Fruit fly (Drosophila melanogaster): ENCODE measurements around the gene AlaRS-m.

Gene AlaRS-m

dm6 chr3L:5186807-5187571 lies 41.1 kb downstream of the AlaRS-m start (continued):
- peak; percentile 77 for TF ChIP-seq cyc (GFP tag; optimal IDR thresholded peaks at IDR 0.05)
- peak; percentile 86 for TF ChIP-seq Hr39 (GFP tag; optimal IDR thresholded peaks at IDR 0.05)
- peak; percentile 85 for TF ChIP-seq Met (GFP tag; optimal IDR thresholded peaks at IDR 0.05)
- TF ChIP-seq fkh (GFP tag; optimal IDR thresholded peaks at IDR 0.05), result peak; percentile 79
- TF ChIP-seq CG11902 (GFP tag; optimal IDR thresholded peaks at IDR 0.05), result peak; percentile 62
- peak; percentile 84 for TF ChIP-seq spab (GFP tag; optimal IDR thresholded peaks at IDR 0.05)
- peak; percentile 95 for TF ChIP-seq CG32006 (GFP tag; optimal IDR thresholded peaks at IDR 0.05)
- peak; percentile 89 for TF ChIP-seq achi (GFP tag; optimal IDR thresholded peaks at IDR 0.05)
- TF ChIP-seq fd85E (GFP tag; optimal IDR thresholded peaks at IDR 0.05), result peak; percentile 72
- no peak for TF ChIP-seq Blimp-1 (GFP tag; optimal IDR thresholded peaks at IDR 0.05)
- peak; percentile 92 for TF ChIP-seq svp (GFP tag)
- TF ChIP-seq Sox15 (GFP tag; optimal IDR thresholded peaks at IDR 0.05), result peak; percentile 75
- peak; percentile 96 for TF ChIP-seq eg (GFP tag; IDR thresholded peaks at IDR 0.05)
- peak; percentile 94 for TF ChIP-seq CG6163 (GFP tag; IDR thresholded peaks at IDR 0.05)
- peak; percentile 95 for TF ChIP-seq CG8119 (GFP tag; IDR thresholded peaks at IDR 0.05)
- TF ChIP-seq CG9139 (GFP tag; optimal IDR thresholded peaks at IDR 0.05), result peak; percentile 68

dm6 chr3L:5187572-5187934 lies 41.7 kb downstream of the AlaRS-m start:
- peak; percentile 61 for TF ChIP-seq Gug (GFP tag; IDR thresholded peaks at IDR 0.05)
- TF ChIP-seq CG6276 (GFP tag; optimal IDR thresholded peaks at IDR 0.05), result peak; percentile 35
- TF ChIP-seq salr (GFP tag; optimal IDR thresholded peaks at IDR 0.05), result peak in 1 of 2 experiments; percentile 6
- TF ChIP-seq CG34406 (GFP tag; optimal IDR thresholded peaks at IDR 0.05), result peak; percentile 29
- TF ChIP-seq CG3919 (GFP tag; optimal IDR thresholded peaks at IDR 0.05), result peak; percentile 47
- no peak for TF ChIP-seq dac (GFP tag; optimal IDR thresholded peaks at IDR 0.05)
- TF ChIP-seq fkh (GFP tag; optimal IDR thresholded peaks at IDR 0.05), result no peak
- TF ChIP-seq CG10631 (GFP tag; optimal IDR thresholded peaks at IDR 0.05), result peak; percentile 41
- TF ChIP-seq Ets21C (GFP tag; optimal IDR thresholded peaks at IDR 0.05), result no peak
- peak; percentile 86 for TF ChIP-seq eg (GFP tag; IDR thresholded peaks at IDR 0.05)
- peak; percentile 8 for TF ChIP-seq CG11762 (GFP tag; optimal IDR thresholded peaks at IDR 0.05; ENCODE audit: insufficient read depth)
- peak; percentile 37; the same call in 1 of the 2 replicates for TF ChIP-seq CG11294 (GFP tag; IDR thresholded peaks at IDR 0.05)
- TF ChIP-seq Eip75B (GFP tag; optimal IDR thresholded peaks at IDR 0.05), result no peak
- no peak for TF ChIP-seq CG4318 (GFP tag; optimal IDR thresholded peaks at IDR 0.05)
- peak; percentile 15 for TF ChIP-seq Smox (GFP tag; optimal IDR thresholded peaks at IDR 0.05)
- TF ChIP-seq Hr4 (GFP tag; optimal IDR thresholded peaks at IDR 0.05), result peak; percentile 60
- peak; percentile 32 for TF ChIP-seq CG10669 (GFP tag; optimal IDR thresholded peaks at IDR 0.05)
- TF ChIP-seq Ets96B (tag; optimal IDR thresholded peaks at IDR 0.05), result peak; percentile 65
- TF ChIP-seq CG8119 (GFP tag; IDR thresholded peaks at IDR 0.05), result peak; percentile 67
- no peak for TF ChIP-seq esn (GFP tag; optimal IDR thresholded peaks at IDR 0.05)
- no peak for TF ChIP-seq CG9139 (GFP tag; optimal IDR thresholded peaks at IDR 0.05)
- no peak for TF ChIP-seq Lpt (GFP tag; optimal IDR thresholded peaks at IDR 0.05)
- no peak for TF ChIP-seq Blimp-1 (GFP tag; optimal IDR thresholded peaks at IDR 0.05)
- TF ChIP-seq cyc (GFP tag; optimal IDR thresholded peaks at IDR 0.05), result peak; percentile 28
- peak; percentile 19 for TF ChIP-seq CG7368 (GFP tag; optimal IDR thresholded peaks at IDR 0.05)
- TF ChIP-seq CG3032 (tag; optimal IDR thresholded peaks at IDR 0.05), result peak; percentile 58
- peak; percentile 81 for TF ChIP-seq CG6163 (GFP tag; IDR thresholded peaks at IDR 0.05)
- peak; percentile 34 for TF ChIP-seq CG1621 (tag; optimal IDR thresholded peaks at IDR 0.05)
- TF ChIP-seq Hr39 (GFP tag; optimal IDR thresholded peaks at IDR 0.05), result peak; percentile 56
- TF ChIP-seq net (GFP tag; optimal IDR thresholded peaks at IDR 0.05), result peak; percentile 15
- TF ChIP-seq pdm3 (GFP tag; optimal IDR thresholded peaks at IDR 0.05), result peak; percentile 55
- TF ChIP-seq Eip93F (GFP tag; optimal IDR thresholded peaks at IDR 0.05), result no peak
- TF ChIP-seq vri (GFP tag; optimal IDR thresholded peaks at IDR 0.05), result no peak
- no peak for TF ChIP-seq spab (GFP tag; optimal IDR thresholded peaks at IDR 0.05)
- peak; percentile 47 for TF ChIP-seq Sox14 (GFP tag; optimal IDR thresholded peaks at IDR 0.05)
- TF ChIP-seq Sox102F (GFP tag; optimal IDR thresholded peaks at IDR 0.05), result peak; percentile 12
- TF ChIP-seq CG31627 (GFP tag; optimal IDR thresholded peaks at IDR 0.05), result peak; percentile 47
- peak; percentile 13 for TF ChIP-seq lz (GFP tag; optimal IDR thresholded peaks at IDR 0.05)
- peak; percentile 40 for TF ChIP-seq CG32006 (GFP tag; optimal IDR thresholded peaks at IDR 0.05)
- peak; percentile 24 for TF ChIP-seq dsx (GFP tag; optimal IDR thresholded peaks at IDR 0.05; ENCODE audit: poor library complexity, severe bottlenecking)
- TF ChIP-seq Eip78C (GFP tag), result peak; percentile 81
- TF ChIP-seq CG16779 (tag; optimal IDR thresholded peaks at IDR 0.05), result no peak

Data from whole organism, prepupa.